Fruit fly (Drosophila melanogaster): ENCODE data around the gene CG10163.

The CG10163 gene

DNA sequence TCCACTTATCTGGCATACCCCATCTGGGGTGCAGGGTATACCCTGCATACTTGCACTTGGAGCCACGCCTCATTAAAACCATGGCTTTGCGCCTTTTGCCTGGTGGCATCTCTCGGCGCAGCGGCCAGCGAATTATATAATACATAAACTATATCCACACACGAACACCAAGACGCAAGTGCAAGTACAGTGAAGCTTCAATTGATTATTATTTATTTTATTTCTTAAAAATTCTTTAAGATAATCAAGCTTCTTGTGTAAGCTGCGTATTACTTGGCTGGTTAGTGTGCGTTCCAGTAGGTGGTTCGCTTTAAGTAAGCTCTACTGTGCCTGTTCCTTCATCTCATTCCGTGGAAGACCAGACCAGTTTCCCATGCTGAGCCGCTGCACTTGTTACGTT, 7.8 kb upstream of the CG10163 start (continued):
- TF ChIP-seq salr (GFP tag; optimal IDR thresholded peaks at IDR 0.05) = peak; percentile 18 to 75
- peak; percentile 61 for TF ChIP-seq CG10669 (GFP tag; optimal IDR thresholded peaks at IDR 0.05)
- peak; percentile 64 for TF ChIP-seq CG9139 (GFP tag; optimal IDR thresholded peaks at IDR 0.05)
- TF ChIP-seq vri (GFP tag; optimal IDR thresholded peaks at IDR 0.05) = peak; percentile 49
- TF ChIP-seq net (GFP tag; optimal IDR thresholded peaks at IDR 0.05) = peak; percentile 78
- peak; percentile 78 for TF ChIP-seq CG3032 (tag; optimal IDR thresholded peaks at IDR 0.05)
- TF ChIP-seq CG6276 (GFP tag; optimal IDR thresholded peaks at IDR 0.05) = peak; percentile 70
- TF ChIP-seq dac (GFP tag; optimal IDR thresholded peaks at IDR 0.05) = peak; percentile 26
- peak; percentile 73 for TF ChIP-seq CG8632 (GFP tag; optimal IDR thresholded peaks at IDR 0.05)
- peak; percentile 71 for TF ChIP-seq CG34406 (GFP tag; optimal IDR thresholded peaks at IDR 0.05)
- peak; percentile 50 for TF ChIP-seq Sox15 (GFP tag; optimal IDR thresholded peaks at IDR 0.05)
- peak; percentile 44; the same call in 1 of the 2 replicates for TF ChIP-seq CG11294 (GFP tag; IDR thresholded peaks at IDR 0.05)
- peak; percentile 59 for TF ChIP-seq CG4318 (GFP tag; optimal IDR thresholded peaks at IDR 0.05)
- peak; percentile 76 for TF ChIP-seq Lpt (GFP tag; optimal IDR thresholded peaks at IDR 0.05)
- TF ChIP-seq Ets21C (GFP tag; optimal IDR thresholded peaks at IDR 0.05) = peak; percentile 35
- peak; percentile 31 for TF ChIP-seq spab (GFP tag; optimal IDR thresholded peaks at IDR 0.05)
- peak; percentile 81 for TF ChIP-seq CG32006 (GFP tag; optimal IDR thresholded peaks at IDR 0.05)
- peak; percentile 89 for TF ChIP-seq CG3919 (GFP tag; optimal IDR thresholded peaks at IDR 0.05)
- peak; percentile 54 for TF ChIP-seq CG1621 (tag; optimal IDR thresholded peaks at IDR 0.05)
- TF ChIP-seq lz (GFP tag; optimal IDR thresholded peaks at IDR 0.05) = peak; percentile 51
- peak; percentile 81 for TF ChIP-seq Eip75B (GFP tag; optimal IDR thresholded peaks at IDR 0.05)
- TF ChIP-seq Sox14 (GFP tag; optimal IDR thresholded peaks at IDR 0.05) = peak; percentile 76
- no peak for TF ChIP-seq fd85E (GFP tag; optimal IDR thresholded peaks at IDR 0.05)
- TF ChIP-seq svp (GFP tag) = peak; percentile 92
- no peak for TF ChIP-seq CG7368 (GFP tag; optimal IDR thresholded peaks at IDR 0.05)
- TF ChIP-seq CG11762 (GFP tag; optimal IDR thresholded peaks at IDR 0.05; ENCODE audit: insufficient read depth) = peak; percentile 65
- peak; percentile 83 for TF ChIP-seq achi (GFP tag; optimal IDR thresholded peaks at IDR 0.05)
- peak; percentile 84 for TF ChIP-seq CG15336 (GFP tag; IDR thresholded peaks at IDR 0.05)
- peak; percentile 69 for TF ChIP-seq Ets96B (tag; optimal IDR thresholded peaks at IDR 0.05)
- TF ChIP-seq Hr4 (GFP tag; optimal IDR thresholded peaks at IDR 0.05) = peak; percentile 82
- TF ChIP-seq CG31627 (GFP tag; optimal IDR thresholded peaks at IDR 0.05) = peak; percentile 45
- no peak for TF ChIP-seq CG6854 (GFP tag; optimal IDR thresholded peaks at IDR 0.05)
- TF ChIP-seq cyc (GFP tag; optimal IDR thresholded peaks at IDR 0.05) = peak; percentile 56
- peak; percentile 54 for TF ChIP-seq Smox (GFP tag; optimal IDR thresholded peaks at IDR 0.05)
- peak; percentile 10 for TF ChIP-seq CG6808 (GFP tag; optimal IDR thresholded peaks at IDR 0.05)
- peak; percentile 60 for TF ChIP-seq CG16779 (tag; optimal IDR thresholded peaks at IDR 0.05)

DNA sequence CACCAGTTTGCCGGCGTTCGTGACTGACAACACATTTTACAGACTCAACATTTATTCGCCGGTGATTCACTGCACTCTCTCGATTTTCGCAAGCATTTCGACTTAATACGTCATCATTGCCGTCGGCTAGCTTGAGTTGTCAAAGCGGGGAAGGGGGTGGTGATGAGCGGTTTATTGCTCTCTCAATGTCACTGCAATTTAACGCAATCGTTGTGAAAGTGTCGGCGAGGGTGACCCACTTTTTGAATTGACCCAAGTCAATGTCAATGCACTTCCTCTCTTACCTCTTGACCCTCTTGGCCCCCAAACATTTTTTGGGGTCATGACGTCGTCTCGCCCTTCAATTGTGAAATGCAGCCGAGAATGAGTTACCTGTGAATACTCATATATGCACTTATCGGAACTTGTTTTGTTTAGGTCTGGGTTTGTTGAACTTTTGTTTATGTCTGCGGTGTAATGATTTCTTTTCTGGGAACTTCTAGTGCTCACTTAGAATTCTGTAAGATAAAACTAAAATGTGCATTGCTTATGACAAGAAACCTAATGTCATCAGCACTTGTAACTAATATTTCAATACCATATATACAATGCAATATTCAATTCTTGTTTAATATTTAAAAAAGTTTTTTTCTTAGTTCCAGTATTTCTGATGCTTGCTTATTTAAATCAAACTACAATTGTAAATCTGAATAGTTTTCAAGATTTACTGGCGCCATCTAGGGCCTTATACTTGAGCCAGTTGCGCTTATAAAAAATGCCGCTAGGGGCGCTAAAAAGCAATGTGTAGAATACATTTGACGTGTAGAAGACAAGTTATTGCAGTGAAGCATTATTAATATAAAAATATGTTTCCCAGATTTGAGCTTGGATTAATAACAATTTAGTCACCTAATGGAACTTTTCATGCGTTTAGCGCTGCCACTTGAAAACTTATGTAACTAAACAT, 5.6 kb upstream of the CG10163 start:
- TF ChIP-seq CG11902 (GFP tag; optimal IDR thresholded peaks at IDR 0.05) = no peak
- TF ChIP-seq Sox15 (GFP tag; optimal IDR thresholded peaks at IDR 0.05) = no peak
- TF ChIP-seq topi (GFP tag; optimal IDR thresholded peaks at IDR 0.05) = peak; percentile 40
- TF ChIP-seq CG15336 (GFP tag; IDR thresholded peaks at IDR 0.05) = no peak
- TF ChIP-seq CG4318 (GFP tag; optimal IDR thresholded peaks at IDR 0.05) = no peak
- TF ChIP-seq dac (GFP tag; optimal IDR thresholded peaks at IDR 0.05) = peak; percentile 5
- no peak for TF ChIP-seq CG8319 (GFP tag; optimal IDR thresholded peaks at IDR 0.05)
- TF ChIP-seq Blimp-1 (GFP tag; optimal IDR thresholded peaks at IDR 0.05) = peak; percentile 65
- TF ChIP-seq CG11762 (GFP tag; optimal IDR thresholded peaks at IDR 0.05; ENCODE audit: insufficient read depth) = no peak
- TF ChIP-seq CG10631 (GFP tag; optimal IDR thresholded peaks at IDR 0.05) = no peak
- TF ChIP-seq dsx (GFP tag; optimal IDR thresholded peaks at IDR 0.05; ENCODE audit: poor library complexity, severe bottlenecking) = peak; percentile 21
- no peak for TF ChIP-seq Ets96B (tag; optimal IDR thresholded peaks at IDR 0.05)
- TF ChIP-seq fd85E (GFP tag; optimal IDR thresholded peaks at IDR 0.05) = no peak
- no peak for TF ChIP-seq Hr4 (GFP tag; optimal IDR thresholded peaks at IDR 0.05)
- TF ChIP-seq esn (GFP tag; optimal IDR thresholded peaks at IDR 0.05) = peak; percentile 58
- TF ChIP-seq fkh (GFP tag; optimal IDR thresholded peaks at IDR 0.05) = no peak
- TF ChIP-seq fd59A (GFP tag; optimal IDR thresholded peaks at IDR 0.05) = no peak
- peak; percentile 37 for TF ChIP-seq Smox (GFP tag; optimal IDR thresholded peaks at IDR 0.05)
- peak; percentile 35 for TF ChIP-seq pdm3 (GFP tag; optimal IDR thresholded peaks at IDR 0.05)
- peak; percentile 16 for TF ChIP-seq CG6854 (GFP tag; optimal IDR thresholded peaks at IDR 0.05)
- TF ChIP-seq CG9139 (GFP tag; optimal IDR thresholded peaks at IDR 0.05) = no peak
- TF ChIP-seq Eip78C (GFP tag) = peak; percentile 38
- peak; percentile 68 for TF ChIP-seq svp (GFP tag)
- no peak for TF ChIP-seq CG7368 (GFP tag; optimal IDR thresholded peaks at IDR 0.05)
- TF ChIP-seq lz (GFP tag; optimal IDR thresholded peaks at IDR 0.05) = peak; percentile 61
- TF ChIP-seq Eip75B (GFP tag; optimal IDR thresholded peaks at IDR 0.05) = peak; percentile 73

All from whole organism, prepupa.